Worm (Caenorhabditis elegans): ENCODE measurements around the gene lelo-4.

Gene lelo-4

DNA sequence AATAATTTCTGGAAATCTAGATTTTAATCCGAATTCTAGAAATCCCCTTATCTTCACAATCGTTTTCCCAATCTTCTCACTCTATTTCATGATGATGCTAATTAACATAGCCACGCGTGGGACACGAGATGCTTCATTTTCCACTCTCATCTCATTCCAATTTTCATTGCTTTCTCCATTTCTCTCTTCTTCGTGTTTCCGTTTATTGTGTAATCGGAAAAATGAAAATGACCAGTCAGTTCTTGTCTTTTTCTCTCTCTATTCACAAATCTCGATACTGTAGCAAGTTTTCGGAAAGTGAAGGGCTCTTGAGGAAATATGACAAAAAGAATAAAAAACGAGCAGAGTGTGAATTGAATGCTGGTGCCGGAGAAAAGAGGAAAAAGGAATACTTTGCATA is 10.2 kb upstream of the lelo-4 start:
- no peak for TF ChIP-seq unc-62 (GFP tag; optimal IDR thresholded peaks at IDR 0.05)

DNA sequence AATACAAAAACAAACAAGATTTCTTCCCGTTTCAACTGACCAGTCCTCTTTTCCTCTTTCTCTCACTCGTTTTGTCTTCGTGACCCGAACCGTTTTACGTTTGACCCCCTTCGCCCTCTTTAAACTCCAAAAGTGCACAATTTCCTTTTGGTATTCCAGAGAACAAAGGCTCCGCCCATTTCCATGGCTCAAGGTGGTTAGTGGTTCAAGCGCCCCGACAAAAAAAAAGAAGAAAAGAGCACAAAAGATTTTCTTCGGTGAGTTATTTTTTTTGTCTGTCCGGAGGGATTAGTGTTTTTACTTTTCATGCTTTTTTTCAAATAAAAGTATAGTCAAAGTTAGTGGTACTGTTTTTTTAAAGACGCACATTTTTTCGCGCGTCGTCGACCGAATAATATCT is 7.2 kb upstream of the lelo-4 start, which contains the start of gene osta-2:
Gene osta-2, plus strand, starts transcription at position 160 of the 400 bp plus-strand sequence.
- TF ChIP-seq unc-62 (GFP tag; optimal IDR thresholded peaks at IDR 0.05): no peak

DNA sequence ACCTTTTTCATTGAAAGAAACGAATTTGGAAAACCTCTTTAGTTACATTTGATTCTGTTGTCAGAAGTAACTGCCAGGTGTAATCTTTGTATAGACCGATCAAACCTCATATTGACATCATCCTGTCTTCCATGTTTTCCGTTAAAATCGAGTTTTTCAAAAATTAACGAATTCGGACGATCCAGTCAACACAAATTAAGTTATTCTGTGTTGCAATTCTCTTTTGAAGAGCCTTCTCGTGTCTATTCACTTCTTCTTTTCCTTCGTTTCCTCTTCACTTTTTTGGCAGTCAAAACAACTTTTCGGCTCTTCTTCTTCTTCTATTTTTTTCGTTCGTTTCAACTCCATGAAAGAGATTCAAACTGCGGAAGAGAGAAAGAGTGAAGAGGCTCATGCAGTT is 6.6 kb upstream of the lelo-4 start:
- no peak for TF ChIP-seq unc-62 (GFP tag; optimal IDR thresholded peaks at IDR 0.05)

DNA sequence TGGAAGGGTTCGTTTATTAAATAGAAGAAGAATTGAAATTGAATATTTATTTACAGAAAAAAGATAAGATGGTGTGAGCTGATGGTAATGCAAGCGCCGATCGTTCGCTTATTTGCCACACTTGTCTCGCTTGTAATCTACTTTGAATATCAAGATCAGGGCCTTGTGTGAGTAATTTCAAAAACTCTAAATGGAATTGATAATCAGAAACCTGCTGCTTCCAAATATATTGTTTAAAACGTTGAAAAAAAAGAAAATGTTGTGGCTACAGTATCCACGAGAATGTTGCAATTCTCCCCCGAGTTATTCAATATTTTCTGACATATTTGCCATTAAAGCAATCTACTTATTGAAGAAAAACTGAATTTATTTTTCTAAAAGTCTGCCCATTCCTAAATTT is 3.9 kb upstream of the lelo-4 start:
- TF ChIP-seq unc-62 (GFP tag; optimal IDR thresholded peaks at IDR 0.05): no peak

DNA sequence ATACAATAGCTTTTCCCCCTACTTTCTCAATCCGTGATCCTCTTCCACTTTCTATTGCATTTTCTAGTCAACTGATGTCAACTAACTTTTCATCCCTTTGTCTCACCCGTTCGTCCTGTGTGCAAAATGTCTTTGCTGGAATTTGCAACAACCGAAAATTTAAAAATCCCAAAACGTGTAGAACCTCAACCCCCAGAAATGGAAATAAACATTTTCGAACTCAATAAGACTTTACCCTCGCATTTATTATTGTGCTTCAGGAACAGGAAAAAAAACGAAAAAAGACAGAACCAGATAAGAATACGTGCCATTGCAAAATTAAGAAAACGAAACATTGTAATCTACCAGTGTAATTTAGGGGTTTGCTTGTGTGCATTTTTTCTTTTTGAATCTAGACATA is 2.6 kb upstream of the lelo-4 start:
- no peak for TF ChIP-seq unc-62 (GFP tag; optimal IDR thresholded peaks at IDR 0.05)

DNA sequence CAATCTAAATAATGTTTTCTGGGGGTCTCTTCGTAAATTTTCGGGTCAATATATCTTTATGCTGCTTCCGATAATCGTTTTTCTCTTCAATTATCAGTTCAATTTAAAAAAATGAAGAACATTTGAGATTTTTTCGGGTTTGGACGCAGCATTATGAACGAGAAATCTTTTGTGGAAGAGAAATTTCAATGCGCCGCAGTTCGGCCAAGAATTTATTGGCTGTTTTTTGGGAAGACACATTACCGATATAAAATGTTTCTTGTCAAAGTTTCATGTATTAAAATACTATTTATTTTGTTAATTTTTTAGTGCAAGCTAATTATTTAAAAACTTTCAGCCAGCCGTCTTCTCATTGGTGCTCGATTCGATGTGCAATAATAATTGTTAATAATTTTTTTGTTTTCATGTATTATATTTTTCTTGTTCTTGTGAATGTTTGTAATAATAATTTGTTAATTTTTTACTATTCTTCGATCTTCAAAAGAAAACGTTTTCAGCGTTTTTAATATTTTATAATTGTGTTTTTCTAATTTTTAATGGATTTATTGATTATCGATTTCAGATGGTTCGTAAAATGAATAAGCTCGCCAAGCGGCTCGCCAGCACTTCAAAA is 1.1 kb downstream of the lelo-4 start, which contains the start of the genes C18A3.10 and C18A3.3:
Gene C18A3.10, minus strand, starts transcription at position 101 of the 613 bp plus-strand sequence.
Gene C18A3.3, plus strand, starts transcription at position 563 of the 613 bp plus-strand sequence.
- TF ChIP-seq unc-62 (GFP tag; optimal IDR thresholded peaks at IDR 0.05): no peak

DNA sequence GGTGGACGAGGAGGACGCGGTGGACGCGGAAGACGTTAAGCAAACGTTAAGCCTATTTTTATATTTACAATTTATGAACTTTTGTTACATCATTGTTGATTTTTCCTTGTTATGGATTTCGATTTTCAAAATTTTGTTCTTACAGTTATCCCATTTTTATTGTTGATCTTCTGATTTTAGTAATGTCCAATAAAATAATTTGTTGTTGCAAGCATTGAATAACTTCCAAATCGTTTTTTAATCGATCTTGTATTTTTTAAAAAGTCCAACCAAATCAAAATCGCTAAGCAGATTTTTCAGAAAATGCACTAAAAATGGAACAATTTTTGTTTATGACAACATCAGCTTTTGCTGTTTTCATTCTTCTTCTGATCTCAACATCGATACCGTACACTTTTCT is 3.1 kb downstream of the lelo-4 start, which contains the start of gene zipt-3:
Gene zipt-3, plus strand, starts transcription at position 301 of the 400 bp plus-strand sequence.
- no peak for TF ChIP-seq unc-62 (GFP tag; optimal IDR thresholded peaks at IDR 0.05)

DNA sequence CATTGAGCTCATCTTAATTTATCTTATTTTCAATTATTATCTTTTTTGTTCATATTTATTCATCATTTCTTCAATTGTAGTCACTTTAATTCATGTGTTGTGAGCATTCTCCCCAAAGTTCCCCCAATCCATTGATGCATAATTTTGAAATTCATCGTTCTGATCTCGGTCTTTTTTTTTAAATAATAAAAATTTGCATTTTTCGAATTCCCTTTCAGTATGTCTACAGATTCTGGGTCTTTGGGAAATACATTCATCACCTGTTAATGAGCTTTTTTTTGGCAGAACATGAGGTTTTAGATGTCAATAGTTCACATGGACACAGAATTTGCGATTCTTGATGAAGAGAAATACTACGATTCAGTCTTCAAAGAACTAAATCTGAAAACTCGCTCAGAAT is 5.1 kb downstream of the lelo-4 start, which contains the start of gene damt-1:
Gene damt-1, plus strand, starts transcription at position 301 of the 400 bp plus-strand sequence.
- TF ChIP-seq unc-62 (GFP tag; optimal IDR thresholded peaks at IDR 0.05): no peak

DNA sequence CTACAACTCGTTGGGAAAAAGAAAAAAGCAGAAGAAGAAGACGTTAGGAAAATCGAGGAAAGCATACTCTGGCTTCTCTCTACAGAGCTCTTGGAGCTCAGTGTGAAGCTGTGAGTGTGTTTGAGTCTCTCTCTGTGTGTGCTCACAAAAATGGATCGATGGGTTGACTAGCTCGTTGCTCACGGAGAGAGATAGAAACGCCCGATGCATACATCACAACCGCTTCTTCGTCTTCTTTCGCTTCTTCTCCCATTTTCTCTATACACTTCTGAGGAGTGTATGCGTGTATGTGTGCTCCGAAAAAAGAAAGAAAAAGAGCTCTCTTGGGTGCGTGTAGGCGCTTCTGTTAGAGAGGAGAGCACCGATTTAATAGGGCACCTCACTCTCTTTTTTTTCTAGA is 10.4 kb downstream of the lelo-4 start:
- no peak for TF ChIP-seq unc-62 (GFP tag; optimal IDR thresholded peaks at IDR 0.05)

DNA sequence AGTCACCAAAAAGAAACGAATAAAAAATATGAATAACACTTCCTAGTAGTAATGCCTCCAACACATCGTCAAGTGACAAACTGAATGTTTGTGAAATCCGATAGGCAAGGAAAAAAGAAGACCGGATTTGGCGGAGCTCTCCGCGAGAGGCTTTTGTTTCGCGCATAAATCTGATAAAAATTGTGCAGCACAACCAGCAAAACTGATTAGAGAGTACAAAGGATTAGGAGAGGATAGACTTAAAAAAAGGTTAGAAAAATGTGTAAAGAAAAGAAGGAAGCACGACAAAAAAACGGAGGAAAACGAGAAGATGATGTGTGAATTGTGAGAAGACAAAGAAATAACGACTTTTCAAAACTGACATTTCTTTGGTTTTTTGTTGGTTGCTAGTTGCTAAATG is 13.0 kb downstream of the lelo-4 start, which contains the start of gene rab-3:
Gene rab-3, minus strand, starts transcription at position 147 of the 400 bp plus-strand sequence.
- no peak for TF ChIP-seq unc-62 (GFP tag; optimal IDR thresholded peaks at IDR 0.05)

DNA sequence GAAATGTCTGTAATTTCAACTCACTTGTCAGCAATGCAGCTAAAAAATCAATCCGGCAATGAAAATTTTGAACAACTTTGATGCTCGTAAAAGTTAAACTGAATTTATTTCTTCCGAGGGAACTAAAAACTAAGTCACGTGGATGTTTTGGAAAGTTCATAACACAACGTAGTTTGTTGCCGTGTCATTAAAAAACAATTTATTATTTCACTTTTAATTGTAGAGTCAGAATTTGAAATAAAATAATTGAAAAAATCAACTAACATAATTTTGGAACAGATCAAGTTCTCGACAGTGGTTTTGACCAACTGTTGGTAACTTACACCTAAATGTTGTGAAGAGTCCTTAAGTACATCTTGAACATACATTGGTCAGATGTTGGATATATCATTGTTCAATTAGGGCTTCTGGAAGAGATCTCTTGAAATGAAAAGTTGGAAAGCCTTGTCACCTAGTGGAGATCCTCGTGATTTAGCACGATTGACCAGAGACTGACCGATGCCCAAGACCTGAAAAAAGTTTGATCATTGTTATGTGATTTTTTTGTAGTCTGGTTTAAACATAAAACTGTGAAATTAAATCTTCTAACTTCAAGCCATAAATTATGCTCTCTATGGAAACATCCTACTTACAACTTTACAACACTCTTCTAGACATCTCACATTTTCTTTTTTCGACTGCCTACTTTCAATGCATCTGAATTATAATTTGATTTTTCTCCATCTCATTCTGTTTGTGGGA is 15.8 kb downstream of the lelo-4 start, which contains the start of the genes C18A3.7 and C18A3.11:
Gene C18A3.7, minus strand, starts transcription at position 101 of the 741 bp plus-strand sequence.
Gene C18A3.11, plus strand, starts transcription at position 691 of the 741 bp plus-strand sequence.
- no peak for TF ChIP-seq unc-62 (GFP tag; optimal IDR thresholded peaks at IDR 0.05)

DNA sequence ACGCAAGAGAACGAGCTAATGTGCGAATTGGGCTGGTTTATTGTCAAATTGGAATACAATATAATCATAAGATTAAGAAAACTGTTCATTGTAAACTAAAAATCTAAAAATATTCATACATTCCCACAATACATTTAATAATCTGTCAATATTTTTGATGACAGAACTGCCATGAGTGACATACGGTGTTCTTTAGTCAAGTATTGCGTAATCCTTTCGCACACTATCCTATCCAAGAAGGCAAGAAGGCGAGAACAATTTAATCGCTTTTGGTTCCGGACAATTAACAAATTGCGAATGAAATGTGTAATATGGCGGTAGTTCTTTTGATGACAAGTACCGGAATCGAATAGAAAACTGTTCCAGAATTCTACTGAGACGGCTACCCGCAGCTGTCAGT is 20.2 kb downstream of the lelo-4 start:
- no peak for TF ChIP-seq unc-62 (GFP tag; optimal IDR thresholded peaks at IDR 0.05)

DNA sequence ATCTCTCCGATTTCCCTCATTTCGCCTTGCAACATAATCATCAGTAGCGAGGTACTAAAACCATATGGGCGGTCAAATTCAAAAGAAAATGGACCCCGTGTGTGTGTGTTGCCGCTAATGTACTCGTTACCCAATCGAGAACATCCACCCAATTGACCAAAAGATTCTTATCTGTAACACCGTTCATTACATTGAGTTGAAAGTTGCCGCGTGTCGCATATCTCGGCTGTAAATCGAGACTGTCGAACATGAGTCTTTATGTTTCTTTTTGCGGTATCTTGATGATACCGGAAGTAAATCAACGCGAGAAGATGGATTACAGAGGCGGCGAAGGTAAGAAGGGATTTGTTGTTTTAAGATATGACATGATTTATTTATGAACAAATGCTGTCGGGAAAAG is 21.0 kb downstream of the lelo-4 start:
- no peak for TF ChIP-seq unc-62 (GFP tag; optimal IDR thresholded peaks at IDR 0.05)

DNA sequence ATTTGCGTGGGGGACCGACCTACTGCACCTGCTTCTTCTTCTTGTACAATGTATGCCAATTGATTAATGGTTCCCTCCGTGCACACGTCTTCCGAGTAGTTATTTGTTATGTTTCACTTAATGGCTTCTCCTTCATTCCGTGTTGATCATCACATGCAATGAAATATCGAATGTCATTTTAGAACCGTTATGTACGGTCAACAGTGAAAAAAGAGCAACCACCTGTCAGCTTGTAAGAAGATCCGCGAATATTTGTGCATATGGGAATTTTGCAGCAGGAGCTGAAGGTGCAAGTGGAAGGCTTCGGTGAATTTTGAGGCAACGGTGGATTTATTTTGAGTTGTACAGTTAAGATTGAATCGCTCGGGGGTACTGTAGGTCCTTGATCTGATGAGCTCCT is 21.9 kb downstream of the lelo-4 start:
- no peak for TF ChIP-seq unc-62 (GFP tag; optimal IDR thresholded peaks at IDR 0.05)

DNA sequence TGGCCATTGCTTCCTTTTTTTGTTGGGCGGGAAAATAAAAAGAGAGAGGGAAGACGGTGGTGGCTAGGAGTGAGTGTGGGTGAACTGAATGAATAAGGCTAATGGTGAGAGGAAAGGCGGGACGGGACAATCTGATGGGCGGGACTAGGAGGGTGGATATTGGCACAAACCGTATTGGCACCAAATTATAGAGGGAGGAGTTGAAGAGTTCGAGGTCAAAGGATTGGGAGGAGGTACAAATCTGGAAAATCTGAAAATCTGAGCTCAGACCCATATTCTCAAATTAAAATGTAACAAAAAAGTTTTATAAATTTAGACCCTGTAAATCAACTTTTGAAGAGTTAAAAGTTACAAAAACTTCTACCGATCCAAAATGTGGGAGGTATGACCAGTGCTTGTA is 24.1 kb downstream of the lelo-4 start, which contains the start of gene hlh-14:
Gene hlh-14, minus strand, starts transcription at position 101 of the 400 bp plus-strand sequence.
- TF ChIP-seq unc-62 (GFP tag; optimal IDR thresholded peaks at IDR 0.05): no peak

DNA sequence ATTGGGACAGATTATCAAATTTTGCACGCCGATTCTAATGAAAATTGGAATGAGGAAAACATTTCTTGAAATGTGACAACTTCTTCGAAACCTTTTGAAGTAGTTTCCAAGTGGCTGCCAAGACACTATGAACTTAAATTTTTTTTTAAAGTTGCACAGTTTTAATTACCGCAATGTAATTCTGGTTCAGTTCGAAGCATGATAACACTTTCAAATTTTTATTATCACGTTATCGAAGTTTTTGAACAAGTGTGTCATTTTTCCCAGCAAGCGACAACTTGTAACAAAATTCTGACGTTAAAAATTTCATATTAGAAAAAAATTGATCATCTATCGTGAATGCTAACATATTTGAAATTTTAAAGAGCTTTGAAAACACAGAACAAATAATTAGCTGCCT is 28.0 kb downstream of the lelo-4 start:
- TF ChIP-seq unc-62 (GFP tag; optimal IDR thresholded peaks at IDR 0.05): no peak

DNA sequence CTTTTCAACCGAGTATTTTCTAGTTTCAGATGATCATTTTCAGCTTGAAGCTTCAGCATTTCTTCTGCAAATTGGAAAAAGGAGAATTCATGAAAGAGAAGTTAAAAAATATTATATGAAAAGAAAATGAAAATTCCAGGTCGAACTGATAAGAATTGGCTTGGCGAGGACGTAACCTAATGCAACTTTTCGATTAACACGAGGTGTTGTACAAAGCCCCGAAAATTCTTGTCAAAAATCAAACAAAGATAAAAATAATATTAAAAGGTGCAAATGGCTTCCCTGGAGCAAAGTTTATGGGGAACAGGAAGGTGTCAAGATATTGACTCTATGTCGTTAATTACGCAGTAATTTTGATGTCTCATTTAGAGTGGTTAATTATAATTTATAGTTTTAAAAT is 29.6 kb downstream of the lelo-4 start:
- TF ChIP-seq unc-62 (GFP tag; optimal IDR thresholded peaks at IDR 0.05): no peak

Data from whole organism, dauer.